Worm (Caenorhabditis elegans) whole organism, late embryonic: ENCODE results near the gene F59B10.3.

Experiments
- C08G9.2 ChIP-seq: sonication (generic microtip); optimal IDR thresholded peaks from 2 replicates; lab custom pipeline; 2016; ENCODE audit warnings: mild to moderate bottlenecking, missing genetic modification characterization, moderate library complexity, missing compliant biosample characterization
- C38D4.7 ChIP-seq: fragments of 200-800 bp; sonication (Bioruptor generic); optimal IDR thresholded peaks from 2 replicates; lab custom pipeline; 2018; ENCODE audit warnings: mild to moderate bottlenecking, missing genetic modification characterization, moderate library complexity, missing compliant biosample characterization
- K02D7.2 ChIP-seq: sonication (generic microtip); optimal IDR thresholded peaks from 2 replicates; lab custom pipeline; 2017; ENCODE audit warnings: mild to moderate bottlenecking, missing genetic modification characterization, missing compliant biosample characterization
- Y22D7AL.16 ChIP-seq: sonication (generic microtip); optimal IDR thresholded peaks from 2 replicates; lab custom pipeline; 2016; ENCODE audit warnings: missing genetic modification characterization, missing compliant biosample characterization
- ahr-1 ChIP-seq: sonication (generic microtip); optimal IDR thresholded peaks from 2 replicates; lab custom pipeline; 2016; ENCODE audit warnings: missing genetic modification characterization, missing compliant biosample characterization
- ama-1 ChIP-seq: fragments of 150-350 bp; optimal IDR thresholded peaks from 2 replicates; lab custom pipeline; 2014
- ceh-14 ChIP-seq: sonication (generic microtip); optimal IDR thresholded peaks from 2 replicates; lab custom pipeline; 2016; ENCODE audit warnings: missing genotype, missing genetic modification characterization, missing compliant biosample characterization
- ceh-18 ChIP-seq: sonication (generic microtip); optimal IDR thresholded peaks from 2 replicates; lab custom pipeline; 2016; ENCODE audit warnings: missing genetic modification characterization, missing compliant biosample characterization
- ceh-19 ChIP-seq: fragments of 200-800 bp; sonication (Bioruptor generic); optimal IDR thresholded peaks from 2 replicates; lab custom pipeline; 2018; ENCODE audit warnings: mild to moderate bottlenecking, missing genetic modification characterization, missing compliant biosample characterization
- ceh-2 ChIP-seq: sonication (generic microtip); optimal IDR thresholded peaks from 2 replicates; lab custom pipeline; 2016; ENCODE audit warnings: missing genotype, missing genetic modification characterization, missing compliant biosample characterization
- ceh-24 ChIP-seq: sonication (generic microtip); optimal IDR thresholded peaks from 2 replicates; lab custom pipeline; 2016; ENCODE audit warnings: mild to moderate bottlenecking, missing genetic modification characterization, missing compliant biosample characterization
- ceh-30 ChIP-seq: fragments of 150-350 bp; optimal IDR thresholded peaks from 2 replicates; lab custom pipeline; 2014; ENCODE audit warnings: missing biosample characterization, missing genetic modification characterization
- ceh-31 ChIP-seq: sonication (generic microtip); optimal IDR thresholded peaks from 2 replicates; lab custom pipeline; 2016; ENCODE audit warnings: missing genetic modification characterization, missing compliant biosample characterization
- ceh-45 ChIP-seq: fragments of 200-800 bp; sonication (Bioruptor generic); IDR thresholded peaks from 2 replicates; pipeline ENCODE4 v1.3.6; 2022; ENCODE audit warnings: missing genetic modification reagents, missing genetic modification characterization, missing compliant biosample characterization
- ceh-6 ChIP-seq: fragments of 200-800 bp; sonication (Bioruptor generic); optimal IDR thresholded peaks from 2 replicates; lab custom pipeline; 2018; ENCODE audit warnings: mild to moderate bottlenecking, missing genetic modification characterization, missing compliant biosample characterization
- ceh-9 ChIP-seq: sonication (generic microtip); optimal IDR thresholded peaks from 2 replicates; lab custom pipeline; 2016; ENCODE audit warnings: mild to moderate bottlenecking, missing genetic modification characterization, inconsistent platforms, missing compliant biosample characterization
- che-1 ChIP-seq: sonication (generic microtip); optimal IDR thresholded peaks from 2 replicates; lab custom pipeline; 2016; ENCODE audit warnings: mild to moderate bottlenecking, missing genetic modification characterization, missing compliant biosample characterization
- dmd-4 ChIP-seq: sonication (generic microtip); optimal IDR thresholded peaks from 2 replicates; lab custom pipeline; 2016; ENCODE audit warnings: borderline replicate concordance, missing genetic modification characterization, missing compliant biosample characterization
- dve-1 ChIP-seq: sonication (generic microtip); optimal IDR thresholded peaks from 2 replicates; lab custom pipeline; 2017; ENCODE audit warnings: antibody characterized with exemption, mild to moderate bottlenecking, missing genetic modification characterization, missing compliant biosample characterization
- eyg-1 ChIP-seq: sonication (generic microtip); optimal IDR thresholded peaks from 2 replicates; lab custom pipeline; 2016; ENCODE audit warnings: missing genotype, missing genetic modification characterization, missing compliant biosample characterization
- fkh-6 ChIP-seq: sonication (generic microtip); optimal IDR thresholded peaks from 2 replicates; lab custom pipeline; 2016; ENCODE audit warnings: missing genetic modification characterization, missing compliant biosample characterization
- gmeb-2 ChIP-seq: sonication (generic microtip); optimal IDR thresholded peaks from 2 replicates; lab custom pipeline; 2016; ENCODE audit warnings: missing genetic modification characterization, inconsistent platforms, missing compliant biosample characterization
- hlh-13 ChIP-seq: fragments of 200-800 bp; sonication (Bioruptor generic); optimal IDR thresholded peaks from 2 replicates; lab custom pipeline; 2018; ENCODE audit warnings: mild to moderate bottlenecking, missing genetic modification characterization, missing compliant biosample characterization
- hlh-8 ChIP-seq: sonication (generic microtip); optimal IDR thresholded peaks from 2 replicates; lab custom pipeline; 2016; ENCODE audit warnings: missing genotype, missing genetic modification characterization, missing compliant biosample characterization
- lim-6 ChIP-seq: sonication (generic microtip); optimal IDR thresholded peaks from 2 replicates; lab custom pipeline; 2016; ENCODE audit warnings: missing genetic modification characterization, missing compliant biosample characterization
- lin-11 ChIP-seq: fragments of 200-800 bp; sonication (Bioruptor generic); optimal IDR thresholded peaks from 2 replicates; lab custom pipeline; 2018; ENCODE audit warnings: mild to moderate bottlenecking, missing genetic modification characterization, missing compliant biosample characterization
- madf-2 ChIP-seq: sonication (generic microtip); optimal IDR thresholded peaks from 2 replicates; lab custom pipeline; 2017; ENCODE audit warnings: missing genetic modification characterization, missing compliant biosample characterization
- mec-3 ChIP-seq: sonication (generic microtip); optimal IDR thresholded peaks from 2 replicates; lab custom pipeline; 2016; ENCODE audit warnings: borderline replicate concordance, missing genetic modification characterization, missing compliant biosample characterization
- nfya-1 ChIP-seq: sonication (generic microtip); optimal IDR thresholded peaks from 2 replicates; lab custom pipeline; 2017; ENCODE audit warnings: missing genetic modification characterization, mild to moderate bottlenecking, missing compliant biosample characterization, antibody characterized with exemption, moderate library complexity
- nhr-11 ChIP-seq: fragments of 150-350 bp; optimal IDR thresholded peaks from 2 replicates; lab custom pipeline; 2014; ENCODE audit warnings: missing biosample characterization, missing genetic modification characterization
- npax-4 ChIP-seq: sonication (generic microtip); optimal IDR thresholded peaks from 2 replicates; lab custom pipeline; 2016; ENCODE audit warnings: missing genetic modification characterization, missing compliant biosample characterization
- odd-2 ChIP-seq: sonication (generic microtip); optimal IDR thresholded peaks from 2 replicates; lab custom pipeline; 2017; ENCODE audit warnings: antibody characterized with exemption, mild to moderate bottlenecking, missing genetic modification characterization, missing compliant biosample characterization
- pag-3 ChIP-seq: sonication (generic microtip); optimal IDR thresholded peaks from 2 replicates; lab custom pipeline; 2016; ENCODE audit warnings: missing compliant biosample characterization, missing genetic modification characterization, borderline replicate concordance
- pat-9 ChIP-seq: fragments of 200-800 bp; sonication (Bioruptor generic); optimal IDR thresholded peaks from 2 replicates; lab custom pipeline; 2018; ENCODE audit warnings: mild to moderate bottlenecking, missing genetic modification characterization, moderate library complexity, missing compliant biosample characterization
- pax-1 ChIP-seq: fragments of 150-350 bp; optimal IDR thresholded peaks from 2 replicates; lab custom pipeline; 2014; ENCODE audit warnings: missing biosample characterization, missing genetic modification characterization
- ref-2 ChIP-seq: sonication (generic microtip); optimal IDR thresholded peaks from 2 replicates; lab custom pipeline; 2016; ENCODE audit warnings: missing genetic modification characterization, missing compliant biosample characterization
- rnt-1 ChIP-seq: sonication (generic microtip); optimal IDR thresholded peaks from 2 replicates; lab custom pipeline; 2016; ENCODE audit warnings: missing genetic modification characterization, missing compliant biosample characterization
- sdc-2 ChIP-seq: sonication (generic microtip); optimal IDR thresholded peaks from 2 replicates; lab custom pipeline; 2016; ENCODE audit warnings: missing genotype, missing genetic modification characterization, missing compliant biosample characterization
- sox-2 ChIP-seq: fragments of 200-800 bp; sonication (Bioruptor generic); IDR thresholded peaks from 2 replicates; pipeline ENCODE4 v1.3.6; 2022; ENCODE audit warnings: missing genetic modification reagents, missing genetic modification characterization, missing compliant biosample characterization
- sox-4 ChIP-seq: sonication (generic microtip); optimal IDR thresholded peaks from 2 replicates; lab custom pipeline; 2017; ENCODE audit warnings: mild to moderate bottlenecking, missing genetic modification characterization, inconsistent platforms, missing compliant biosample characterization
- syd-9 ChIP-seq: sonication (generic microtip); optimal IDR thresholded peaks from 2 replicates; lab custom pipeline; 2016; ENCODE audit warnings: mild to moderate bottlenecking, missing genetic modification characterization, moderate library complexity, missing compliant biosample characterization
- tbx-2 ChIP-seq: sonication (generic microtip); optimal IDR thresholded peaks from 2 replicates; lab custom pipeline; 2016; ENCODE audit warnings: missing genetic modification characterization, missing compliant biosample characterization
- tbx-7 ChIP-seq: sonication (generic microtip); optimal IDR thresholded peaks from 2 replicates; lab custom pipeline; 2016; ENCODE audit warnings: missing genotype, missing genetic modification characterization, missing compliant biosample characterization
- ttx-3 ChIP-seq: sonication (generic microtip); optimal IDR thresholded peaks from 2 replicates; lab custom pipeline; 2016; ENCODE audit warnings: missing genetic modification reagents, missing genetic modification characterization, missing compliant biosample characterization
- unc-3 ChIP-seq, 2 experiments: fragments of 200-800 bp in 1 of 2; sonication (Bioruptor generic) in 1 of 2; sonication (generic microtip) in 1 of 2; conservative IDR thresholded peaks in 1 of 2; optimal IDR thresholded peaks in 1 of 2; 2 replicates each; pipeline versions ENCODE4 v1.3.6 to Lab custom; 2016 to 2022; ENCODE audit warnings: missing compliant biosample characterization in 2 of 2, missing genetic modification characterization in 2 of 2, missing genetic modification reagents in 1 of 2
- unc-42 ChIP-seq: sonication (generic microtip); optimal IDR thresholded peaks from 2 replicates; lab custom pipeline; 2016; ENCODE audit warnings: missing genotype, missing genetic modification characterization, missing compliant biosample characterization
- unc-55 ChIP-seq: sonication (generic microtip); optimal IDR thresholded peaks from 2 replicates; lab custom pipeline; 2017; ENCODE audit warnings: missing biosample characterization, missing genetic modification reagents, missing genetic modification characterization
- unc-86 ChIP-seq: sonication (generic microtip); optimal IDR thresholded peaks from 2 replicates; lab custom pipeline; 2016; ENCODE audit warnings: missing genetic modification characterization, missing compliant biosample characterization
- zip-5 ChIP-seq: sonication (generic microtip); optimal IDR thresholded peaks from 2 replicates; lab custom pipeline; 2016; ENCODE audit warnings: missing genetic modification characterization, missing compliant biosample characterization
- ztf-16 ChIP-seq: sonication (generic microtip); optimal IDR thresholded peaks from 2 replicates; lab custom pipeline; 2017; ENCODE audit warnings: missing genetic modification characterization, missing compliant biosample characterization

Gene F59B10.3

ce11 chrII:10537988-10538387 lies 27.6 kb downstream of the F59B10.3 start (continued):
- TF ChIP-seq pax-1 (tag; lab: Kevin White, UChicago) (no peak), hlh-8 (tag; lab: Kevin White, UChicago) (peak; percentile 26), tbx-7 (peak; percentile 68), sox-2 (no peak), nhr-11 (tag; lab: Kevin White, UChicago) (no peak), zip-5 (tag; lab: Kevin White, UChicago) (peak; percentile 70), ceh-6 (GFP tag; lab: Kevin White, UChicago) (no peak), nfya-1 (tag; lab: Kevin White, UChicago) (no peak), hlh-13 (GFP tag; lab: Kevin White, UChicago) (no peak), ttx-3 (peak; percentile 4), che-1 (tag; lab: Kevin White, UChicago) (no peak), K02D7.2 (tag; lab: Kevin White, UChicago) (no peak), syd-9 (tag; lab: Kevin White, UChicago) (no peak), sox-4 (no peak), gmeb-2 (tag; lab: Kevin White, UChicago) (no peak), mec-3 (tag; lab: Kevin White, UChicago) (no peak), ceh-31 (peak; percentile 83), ceh-19 (no peak), ztf-16 (no peak), ahr-1 (no peak), tbx-2 (tag; lab: Kevin White, UChicago) (peak; percentile 83), ref-2 (tag; lab: Kevin White, UChicago) (peak; percentile 12), dve-1 (no peak), madf-2 (tag; lab: Kevin White, UChicago) (no peak), C08G9.2 (peak; percentile 81), ama-1 (no peak), eyg-1 (tag; lab: Kevin White, UChicago) (no peak), unc-42 (tag; lab: Kevin White, UChicago) (peak; percentile 47), lin-11 (tag; lab: Kevin White, UChicago) (no peak), C38D4.7 (GFP tag; lab: Kevin White, UChicago) (no peak), rnt-1 (tag; lab: Kevin White, UChicago) (no peak), npax-4 (tag; lab: Kevin White, UChicago) (no peak), ceh-18 (tag; lab: Kevin White, UChicago) (no peak), lim-6 (tag; lab: Kevin White, UChicago) (peak; percentile 34), odd-2 (tag; lab: Kevin White, UChicago) (no peak), Y22D7AL.16 (tag; lab: Kevin White, UChicago) (no peak), unc-86 (peak; percentile 26), pag-3 (tag; lab: Kevin White, UChicago) (no peak), pat-9 (tag; lab: Kevin White, UChicago) (no peak), dmd-4 (tag; lab: Kevin White, UChicago) (no peak), unc-3 (GFP tag; conservative IDR thresholded peaks at IDR 0.05; lab: Robert Waterston, UW) (no peak), unc-3 (tag; optimal IDR thresholded peaks at IDR 0.05; lab: Kevin White, UChicago) (no peak)

ce11 chrII:10539232-10539631 lies 28.9 kb downstream of the F59B10.3 start, which contains the start of gene R166.3:
TSS of gene R166.3 (minus strand) at chrII:10539332.
- no peak for TF ChIP-seq hlh-13 (GFP tag; lab: Kevin White, UChicago)
- TF ChIP-seq ceh-14 (tag; lab: Kevin White, UChicago): no peak
- TF ChIP-seq ceh-45 (GFP tag; lab: Robert Waterston, UW): no peak
- no peak for TF ChIP-seq ceh-30 (tag; lab: Kevin White, UChicago)
- TF ChIP-seq odd-2 (tag; lab: Kevin White, UChicago): no peak
- TF ChIP-seq eyg-1 (tag; lab: Kevin White, UChicago): no peak
- no peak for TF ChIP-seq hlh-8 (tag; lab: Kevin White, UChicago)
- no peak for TF ChIP-seq ceh-2 (tag; lab: Kevin White, UChicago)
- no peak for TF ChIP-seq pat-9 (tag; lab: Kevin White, UChicago)
- no peak for TF ChIP-seq fkh-6
- no peak for TF ChIP-seq ceh-24 (tag; lab: Kevin White, UChicago)
- no peak for TF ChIP-seq ceh-9 (tag; lab: Kevin White, UChicago)
- no peak for TF ChIP-seq sdc-2 (tag; lab: Kevin White, UChicago)
- no peak for TF ChIP-seq unc-55 (GFP tag; lab: Kevin White, UChicago)
- TF ChIP-seq tbx-2 (tag; lab: Kevin White, UChicago): no peak
- no peak for TF ChIP-seq nhr-11 (tag; lab: Kevin White, UChicago)
